Fruit fly (Drosophila melanogaster) S2 (cell line): Measurements from ENCODE around the gene CG11563.

ENCODE experiments used
- CG8478 ChIP-seq: fragments of >200 bp; optimal IDR thresholded peaks from 2 replicates; lab custom pipeline; 2018
- CTCF ChIP-seq, 2 experiments: fragments of >200 bp; optimal IDR thresholded peaks; 2 replicates each; lab custom pipeline; 2018

DNA sequence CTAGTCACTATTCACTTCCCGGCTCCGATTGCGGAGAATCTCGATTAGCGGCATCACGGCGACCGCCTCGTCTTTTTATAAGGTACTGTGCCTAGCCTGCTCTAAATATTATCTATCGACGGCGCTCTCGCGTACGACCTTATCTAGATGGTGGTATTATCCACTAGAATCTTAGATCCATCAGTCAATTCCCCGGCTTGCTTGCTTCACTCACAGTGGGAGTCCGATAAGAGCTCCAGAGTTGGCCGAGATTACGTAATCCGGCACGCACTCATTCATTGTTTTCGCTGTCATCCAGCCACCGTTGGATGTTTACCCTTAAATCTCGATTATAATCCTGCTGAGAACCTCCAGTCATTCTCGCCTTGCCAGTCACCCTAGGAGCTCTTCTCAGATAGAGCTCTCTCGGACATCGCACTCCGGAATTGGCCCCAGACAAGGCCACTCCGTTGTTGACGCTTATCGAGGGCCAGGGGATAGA, 24.7 kb downstream of the CG11563 start, which contains the start of gene Smvt:
- no peak for TF ChIP-seq CG8478
- no peak for TF ChIP-seq CTCF (optimal IDR thresholded peaks at IDR 0.05; lab: Kevin White, UChicago)
